Worm (Caenorhabditis elegans): ENCODE measurements around the gene his-63.
"Not testable (repeated sequence)": the region's sequence is repeated elsewhere in the genome, so short reads cannot be mapped to it uniquely, and the experiment has no call there.

Gene his-63

DNA sequence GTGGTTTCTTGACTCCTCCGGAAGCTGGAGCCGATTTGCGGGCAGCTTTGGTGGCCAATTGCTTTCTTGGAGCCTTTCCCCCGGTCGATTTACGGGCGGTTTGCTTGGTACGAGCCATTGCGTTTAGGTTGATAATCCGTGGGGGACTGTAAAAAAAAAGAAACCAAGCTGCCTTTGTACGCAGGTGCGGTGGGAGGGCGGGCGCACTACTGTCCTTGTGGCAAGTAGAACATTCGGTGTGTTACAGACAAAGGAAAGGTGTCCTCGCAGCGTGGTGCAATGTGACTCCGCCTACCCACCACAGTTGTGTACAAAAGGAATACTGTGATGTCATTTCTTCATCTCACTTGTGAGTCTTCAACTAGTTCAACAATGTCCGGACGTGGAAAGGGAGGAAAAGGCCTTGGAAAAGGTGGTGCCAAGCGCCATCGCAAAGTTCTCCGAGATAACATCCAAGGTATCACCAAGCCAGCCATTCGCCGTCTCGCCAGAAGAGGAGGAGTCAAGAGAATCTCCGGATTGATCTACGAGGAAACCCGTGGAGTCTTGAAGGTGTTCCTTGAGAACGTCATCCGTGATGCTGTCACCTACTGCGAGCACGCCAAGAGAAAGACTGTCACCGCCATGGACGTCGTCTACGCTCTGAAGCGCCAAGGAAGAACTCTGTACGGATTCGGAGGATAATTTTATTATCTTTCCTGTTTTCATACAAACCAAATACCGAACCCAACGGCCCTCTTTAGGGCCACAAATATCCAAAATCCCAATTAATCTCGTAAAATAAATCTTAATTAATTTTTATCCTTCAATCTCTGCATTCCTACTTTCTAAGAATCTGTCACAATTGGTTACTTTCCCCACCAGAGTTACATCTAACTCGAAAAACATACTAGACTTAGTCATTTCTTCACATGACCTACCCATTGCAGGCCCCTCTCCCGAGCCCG is at the start of gene his-63, which contains the start of gene his-64:
Gene his-63 (minus strand): TSS at position 118 of the 947 bp plus-strand sequence.
Gene his-64 (plus strand): TSS at position 373 of the 947 bp plus-strand sequence.
- TF ChIP-seq ctbp-1 (GFP tag; IDR thresholded peaks at IDR 0.05) (0 out of 2 replicates have a peak, but pooled peaks have one; percentile 17), lim-7 (GFP tag; IDR thresholded peaks at IDR 0.05) (peak; percentile 32; the same call in 1 of the 2 replicates), Y48G9A.11 (GFP tag; IDR thresholded peaks at IDR 0.05) (peak; percentile 74), lin-38 (GFP tag; IDR thresholded peaks at IDR 0.05) (peak; percentile 55; the same call in 1 of the 2 replicates), snpc-1.2 (GFP tag; IDR thresholded peaks at IDR 0.05) (peak; percentile 78), mes-2 (tag; optimal IDR thresholded peaks at IDR 0.05; ENCODE audit: poor library complexity, severe bottlenecking) (peak; percentile 45), F26F4.8 (GFP tag; conservative IDR thresholded peaks at IDR 0.05) (0 out of 2 replicates have a peak, but pooled peaks have one; percentile 56), F49E8.2 (tag; optimal IDR thresholded peaks at IDR 0.05; ENCODE audit: borderline replicate concordance) (peak; percentile 25), Y105C5A.15 (GFP tag; IDR thresholded peaks at IDR 0.05) (0 out of 2 replicates have a peak, but pooled peaks have one; percentile 49), pha-4 (GFP tag; IDR thresholded peaks at IDR 0.05) (0 out of 2 replicates have a peak, but pooled peaks have one; percentile 8), nhr-6 (tag; optimal IDR thresholded peaks at IDR 0.05) (peak; percentile 12)
- TF ChIP-seq pha-4 (tag; optimal IDR thresholded peaks at IDR 0.05): not testable (repeated sequence)

DNA sequence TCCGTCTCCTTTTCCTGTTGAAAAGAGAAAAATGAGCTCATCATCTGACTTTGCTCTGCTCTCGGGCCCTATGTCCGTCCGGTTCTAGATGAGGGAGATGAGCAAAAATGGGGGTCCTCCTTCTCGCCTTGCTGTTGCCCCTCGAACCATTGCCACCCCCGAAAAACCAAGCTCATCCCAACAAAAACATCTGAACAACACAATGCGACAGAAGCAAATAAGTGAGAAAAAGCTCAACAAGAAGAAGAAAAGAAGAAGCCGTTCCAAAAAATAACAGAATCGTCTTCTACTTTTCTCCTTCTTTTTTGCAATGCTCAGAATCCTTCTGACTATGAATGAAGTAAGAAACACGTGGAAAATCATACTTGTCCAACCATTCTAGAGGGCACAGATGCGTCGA is 49.2 kb upstream of the his-63 start:
- TF ChIP-seq aha-1 (tag): peak; percentile 95
- TF ChIP-seq madf-9 (GFP tag; conservative IDR thresholded peaks at IDR 0.05): no peak

DNA sequence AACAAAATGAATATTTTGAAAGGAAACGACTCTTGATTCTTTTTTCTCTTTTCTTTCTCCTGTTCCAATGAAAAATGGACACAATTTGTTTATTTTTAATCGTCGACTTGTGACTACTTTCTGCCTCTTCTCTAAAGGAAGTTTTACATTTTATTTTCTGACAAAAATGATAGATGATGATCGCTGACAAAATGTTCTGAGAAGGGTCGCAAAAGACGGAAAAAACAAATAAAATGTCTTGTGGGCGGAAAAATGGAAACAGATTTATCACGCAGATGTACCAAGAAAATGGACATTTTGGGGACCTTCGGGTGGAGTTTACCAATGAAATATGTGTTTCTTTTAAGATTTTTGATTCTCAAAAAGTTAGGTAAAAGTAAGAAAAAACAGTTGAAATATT is 46.3 kb upstream of the his-63 start:
- no peak for TF ChIP-seq nhr-237 (tag; optimal IDR thresholded peaks at IDR 0.05)
- TF ChIP-seq nhr-102 (tag; optimal IDR thresholded peaks at IDR 0.05): no peak
- no peak for TF ChIP-seq spr-3 (GFP tag; optimal IDR thresholded peaks at IDR 0.05)
- TF ChIP-seq ztf-11 (tag; optimal IDR thresholded peaks at IDR 0.05): no peak
- no peak for TF ChIP-seq ama-1 (optimal IDR thresholded peaks at IDR 0.05)
- TF ChIP-seq F44E2.7 (GFP tag; IDR thresholded peaks at IDR 0.05): no peak

DNA sequence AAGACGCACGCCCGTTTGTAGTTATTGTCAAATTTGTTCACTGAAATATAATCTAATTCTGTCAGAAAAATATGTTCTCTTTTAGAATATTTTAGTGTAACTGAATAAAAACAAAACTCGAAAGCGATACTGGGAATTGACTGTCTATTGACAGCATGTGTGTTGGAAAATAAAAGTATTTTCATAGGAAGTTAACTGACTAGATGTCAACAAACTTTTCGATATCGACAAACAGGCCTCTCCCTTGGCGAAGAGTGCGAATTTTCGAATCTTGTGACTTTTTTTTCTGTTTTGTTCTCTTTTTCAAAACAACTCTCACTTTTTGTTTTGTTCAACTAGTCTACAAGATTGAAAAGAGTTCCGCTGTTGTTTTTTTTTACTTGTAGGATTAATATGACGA is 31.6 kb upstream of the his-63 start:
- TF ChIP-seq ceh-44 (GFP tag; IDR thresholded peaks at IDR 0.05) (no peak), madf-5 (GFP tag; IDR thresholded peaks at IDR 0.05) (no peak), dmd-6 (GFP tag; IDR thresholded peaks at IDR 0.05) (peak; percentile 44; the same call in 1 of the 2 replicates), unc-39 (tag; optimal IDR thresholded peaks at IDR 0.05) (no peak), fos-1 (tag; optimal IDR thresholded peaks at IDR 0.05) (no peak), aha-1 (tag) (peak; percentile 79), duxl-1 (tag; optimal IDR thresholded peaks at IDR 0.05; ENCODE audit: poor library complexity) (no peak), ceh-82 (tag; optimal IDR thresholded peaks at IDR 0.05) (no peak), rbr-2 (tag; optimal IDR thresholded peaks at IDR 0.05) (peak; percentile 1), gei-8 (GFP tag; optimal IDR thresholded peaks at IDR 0.05) (no peak), snpc-4 (tag; optimal IDR thresholded peaks at IDR 0.05) (no peak), Y5F2A.4 (GFP tag; optimal IDR thresholded peaks at IDR 0.05) (no peak), vab-7 (GFP tag; IDR thresholded peaks at IDR 0.05) (no peak), dmd-8 (GFP tag; IDR thresholded peaks at IDR 0.05) (no peak), lin-38 (GFP tag; IDR thresholded peaks at IDR 0.05) (no peak), daf-16 (GFP tag; optimal IDR thresholded peaks at IDR 0.05) (no peak), daf-16 (tag; optimal IDR thresholded peaks at IDR 0.05) (peak; percentile 92), ceh-62 (tag; optimal IDR thresholded peaks at IDR 0.05) (no peak), sdz-12 (GFP tag; optimal IDR thresholded peaks at IDR 0.05) (no peak), ama-1 (optimal IDR thresholded peaks at IDR 0.05) (peak; percentile 22), saeg-2 (GFP tag; IDR thresholded peaks at IDR 0.05) (no peak), daf-19 (GFP tag; conservative IDR thresholded peaks at IDR 0.05) (no peak), nhr-76 (tag; optimal IDR thresholded peaks at IDR 0.05) (no peak), mxl-3 (GFP tag; optimal IDR thresholded peaks at IDR 0.05) (no peak), lim-7 (GFP tag; IDR thresholded peaks at IDR 0.05) (no peak), zfp-2 (tag; optimal IDR thresholded peaks at IDR 0.05) (no peak), nhr-42 (GFP tag; IDR thresholded peaks at IDR 0.05) (no peak), F49E8.2 (tag; optimal IDR thresholded peaks at IDR 0.05; ENCODE audit: borderline replicate concordance) (no peak), spr-3 (GFP tag; optimal IDR thresholded peaks at IDR 0.05) (no peak), unc-130 (GFP tag; optimal IDR thresholded peaks at IDR 0.05) (no peak)

Data from whole organism, L4 larva.